Worm (Caenorhabditis elegans): ENCODE measurements around the gene K03H6.5.

K03H6.5 gene

ce11 chrIV:1514415-1514814 is 21.8 kb downstream of the K03H6.5 start:
- TF ChIP-seq nhr-76 (tag; optimal IDR thresholded peaks at IDR 0.05), result no peak
- TF ChIP-seq unc-62 (GFP tag; optimal IDR thresholded peaks at IDR 0.05), result no peak
- TF ChIP-seq elt-3 (tag; optimal IDR thresholded peaks at IDR 0.05), result no peak
- no peak for TF ChIP-seq egl-27 (tag; optimal IDR thresholded peaks at IDR 0.05)
- TF ChIP-seq isw-1 (GFP tag; IDR thresholded peaks at IDR 0.05), result no peak
- TF ChIP-seq ceh-90 (tag; optimal IDR thresholded peaks at IDR 0.05), result no peak
- TF ChIP-seq nhr-85 (tag), result peak; percentile 29

DNA sequence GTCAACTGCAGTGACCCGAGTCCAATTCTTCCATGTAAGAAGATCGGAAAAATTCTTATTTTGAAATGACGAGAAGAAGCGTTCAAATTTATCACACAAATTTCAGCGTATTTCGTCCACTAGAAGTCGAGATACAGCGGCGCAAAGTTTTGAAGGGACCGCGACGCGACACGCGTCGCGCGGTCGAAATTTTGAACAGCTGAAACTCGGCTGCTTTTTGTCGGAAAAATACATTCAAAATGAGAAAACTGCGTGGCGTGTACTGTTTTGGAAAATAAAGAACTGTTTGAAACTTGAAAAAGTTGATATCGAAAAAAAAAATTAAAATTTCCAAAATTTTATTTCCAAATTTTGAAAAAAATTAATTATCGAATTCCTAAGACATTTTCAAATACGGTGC is 23.3 kb downstream of the K03H6.5 start:
- TF ChIP-seq nhr-85 (tag) (peak; percentile 52), snu-23 (GFP tag; optimal IDR thresholded peaks at IDR 0.05) (no peak)

DNA sequence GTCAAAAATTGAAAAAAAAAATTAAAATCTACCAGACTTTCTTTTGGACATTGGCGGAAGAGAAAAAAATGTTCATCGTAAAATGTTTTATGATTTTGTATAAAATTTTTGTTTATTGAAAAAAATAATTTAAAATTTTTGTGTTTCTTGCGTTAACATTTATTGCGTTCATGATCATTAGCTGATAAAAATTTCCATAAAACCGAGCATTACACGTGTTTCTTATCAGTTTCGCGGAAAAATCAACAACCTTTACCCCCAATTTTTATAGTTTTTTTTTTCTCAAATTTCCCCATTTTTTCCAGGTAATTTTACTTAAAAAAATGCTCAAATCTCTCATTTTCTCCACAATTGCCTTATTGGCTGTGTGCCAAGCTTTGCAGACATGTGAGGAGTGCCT is 26.0 kb downstream of the K03H6.5 start, which contains the start of gene txt-4:
Gene txt-4, plus strand, starts transcription at position 324 of the 400 bp plus-strand sequence.
- TF ChIP-seq Y116A8C.19 (tag; optimal IDR thresholded peaks at IDR 0.05; ENCODE audit: borderline replicate concordance) (no peak), elt-2 (tag; optimal IDR thresholded peaks at IDR 0.05) (peak; percentile 55), mab-9 (GFP tag; IDR thresholded peaks at IDR 0.05) (no peak), pqm-1 (tag; optimal IDR thresholded peaks at IDR 0.05) (no peak), snpc-4 (tag; optimal IDR thresholded peaks at IDR 0.05) (no peak)

ce11 chrIV:1497448-1497847 is 38.8 kb downstream of the K03H6.5 start, which contains the start of gene hxk-3:
hxk-3 (plus strand) TSS chrIV:1497626.
- TF ChIP-seq unc-30 (tag; optimal IDR thresholded peaks at IDR 0.05), result no peak
- TF ChIP-seq nhr-11 (tag; optimal IDR thresholded peaks at IDR 0.05), result no peak
- TF ChIP-seq xbp-1 (tag; optimal IDR thresholded peaks at IDR 0.05), result peak; percentile 65
- TF ChIP-seq ama-1 (optimal IDR thresholded peaks at IDR 0.05), result no peak
- no peak for TF ChIP-seq sup-37 (GFP tag; optimal IDR thresholded peaks at IDR 0.05)
- TF ChIP-seq vab-15 (tag; optimal IDR thresholded peaks at IDR 0.05), result no peak
- no peak for TF ChIP-seq hlh-4 (tag; optimal IDR thresholded peaks at IDR 0.05)
- TF ChIP-seq nhr-20 (tag; optimal IDR thresholded peaks at IDR 0.05), result peak; percentile 69
- no peak for TF ChIP-seq efl-3 (GFP tag; optimal IDR thresholded peaks at IDR 0.05)
- TF ChIP-seq nhr-12 (tag; optimal IDR thresholded peaks at IDR 0.05), result no peak
- no peak for TF ChIP-seq aly-2 (tag; optimal IDR thresholded peaks at IDR 0.05)
- TF ChIP-seq nhr-90 (tag; optimal IDR thresholded peaks at IDR 0.05; ENCODE audit: poor library complexity), result peak; percentile 63
- peak; percentile 82 for TF ChIP-seq mep-1 (tag; optimal IDR thresholded peaks at IDR 0.05)
- peak in 1 of 6 experiments; percentile 54 for TF ChIP-seq elt-3 (tag; optimal IDR thresholded peaks at IDR 0.05)
- no peak for TF ChIP-seq C04F5.9 (tag; optimal IDR thresholded peaks at IDR 0.05)
- TF ChIP-seq efl-1 (optimal IDR thresholded peaks at IDR 0.05), result peak; percentile 66 to 71
- TF ChIP-seq efl-1 (GFP tag; optimal IDR thresholded peaks at IDR 0.05 in 1 of 2), result peak; percentile 50 to 85
- TF ChIP-seq ceh-82 (tag; optimal IDR thresholded peaks at IDR 0.05), result peak in 1 of 3 experiments; percentile 44
- peak; percentile 31 for TF ChIP-seq lin-15B (tag; optimal IDR thresholded peaks at IDR 0.05)
- no peak for TF ChIP-seq fos-1 (tag; optimal IDR thresholded peaks at IDR 0.05)
- peak; percentile 65 to 78 for TF ChIP-seq lsy-2 (tag; optimal IDR thresholded peaks at IDR 0.05)
- TF ChIP-seq pax-3 (tag; optimal IDR thresholded peaks at IDR 0.05), result peak; percentile 47
- TF ChIP-seq zag-1 (tag; optimal IDR thresholded peaks at IDR 0.05), result no peak
- TF ChIP-seq mab-9 (GFP tag; IDR thresholded peaks at IDR 0.05), result no peak
- no peak for TF ChIP-seq unc-62 (GFP tag; optimal IDR thresholded peaks at IDR 0.05)
- peak; percentile 34 for TF ChIP-seq blmp-1 (tag; optimal IDR thresholded peaks at IDR 0.05)
- peak; percentile 68 for TF ChIP-seq nhr-19 (GFP tag; conservative IDR thresholded peaks at IDR 0.05)
- TF ChIP-seq dpl-1 (GFP tag; optimal IDR thresholded peaks at IDR 0.05), result peak; percentile 18 to 56 (median 51)
- peak; percentile 49 for TF ChIP-seq unc-86 (tag; optimal IDR thresholded peaks at IDR 0.05)
- TF ChIP-seq nhr-76 (tag; optimal IDR thresholded peaks at IDR 0.05), result no peak
- TF ChIP-seq mef-2 (tag; optimal IDR thresholded peaks at IDR 0.05), result no peak
- peak; percentile 87 for TF ChIP-seq nhr-71 (tag; optimal IDR thresholded peaks at IDR 0.05)
- TF ChIP-seq ceh-90 (tag; optimal IDR thresholded peaks at IDR 0.05), result no peak
- TF ChIP-seq nhr-237 (tag; optimal IDR thresholded peaks at IDR 0.05), result peak; percentile 26
- peak; percentile 49 for TF ChIP-seq lin-13 (GFP tag; optimal IDR thresholded peaks at IDR 0.05)
- peak; percentile 54 for TF ChIP-seq egl-13 (tag; optimal IDR thresholded peaks at IDR 0.05)
- TF ChIP-seq F16B12.6 (tag; optimal IDR thresholded peaks at IDR 0.05), result no peak
- TF ChIP-seq lin-35 (GFP tag; optimal IDR thresholded peaks at IDR 0.05), result peak; percentile 39 to 68
- no peak for TF ChIP-seq ceh-88 (GFP tag; IDR thresholded peaks at IDR 0.05)
- no peak for TF ChIP-seq ets-5 (GFP tag; IDR thresholded peaks at IDR 0.05)

Data from whole organism, L1 larva.